Fruit fly (Drosophila melanogaster): ENCODE measurements around the gene Ciz1.

Gene Ciz1

DNA sequence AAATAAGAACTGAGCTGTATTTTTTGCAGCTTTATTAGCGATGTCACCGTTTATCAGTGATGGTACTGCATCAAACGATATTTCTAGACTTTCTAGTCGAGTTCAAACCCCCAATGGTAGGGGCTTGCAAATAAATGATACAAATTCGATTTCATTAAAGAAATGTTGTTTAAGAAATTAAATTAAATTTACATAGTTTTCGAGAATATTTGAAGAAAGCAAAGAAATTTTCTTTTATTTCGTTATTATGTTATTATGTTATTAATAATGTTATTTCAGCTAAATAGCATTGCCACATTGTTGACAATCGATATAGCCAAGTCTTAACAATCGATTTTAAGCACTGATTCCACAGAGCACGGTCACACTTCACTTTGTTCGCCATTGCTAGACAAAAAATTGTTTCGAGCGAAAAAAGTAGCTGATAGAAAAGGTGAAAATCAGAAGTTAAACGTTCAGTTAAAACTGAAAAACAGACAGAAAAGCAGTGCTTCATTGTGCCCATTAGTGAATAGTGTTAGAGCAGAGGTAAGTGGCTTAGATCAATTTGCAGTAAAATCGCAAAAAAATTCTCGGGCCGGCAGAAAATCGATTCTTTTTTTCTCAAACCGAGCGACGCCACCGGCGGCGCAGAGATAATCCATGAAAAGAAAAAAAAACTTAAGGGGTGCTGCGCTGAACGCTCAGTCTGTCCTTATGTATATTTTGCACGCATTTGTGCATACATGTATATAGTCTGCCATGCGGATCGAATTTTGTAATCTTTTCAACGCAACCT lies at the start of gene Ciz1, which contains the start of gene iPLA2-VIA:
Gene Ciz1 (plus strand): TSS at position 365 of the 778 bp plus-strand sequence.
Gene iPLA2-VIA (minus strand): TSS at position 75 of the 778 bp plus-strand sequence.
- TF ChIP-seq insv (optimal IDR thresholded peaks at IDR 0.05) (no peak), Sin3A (optimal IDR thresholded peaks at IDR 0.05) (no peak), Myc (optimal IDR thresholded peaks at IDR 0.05) (no peak)

DNA sequence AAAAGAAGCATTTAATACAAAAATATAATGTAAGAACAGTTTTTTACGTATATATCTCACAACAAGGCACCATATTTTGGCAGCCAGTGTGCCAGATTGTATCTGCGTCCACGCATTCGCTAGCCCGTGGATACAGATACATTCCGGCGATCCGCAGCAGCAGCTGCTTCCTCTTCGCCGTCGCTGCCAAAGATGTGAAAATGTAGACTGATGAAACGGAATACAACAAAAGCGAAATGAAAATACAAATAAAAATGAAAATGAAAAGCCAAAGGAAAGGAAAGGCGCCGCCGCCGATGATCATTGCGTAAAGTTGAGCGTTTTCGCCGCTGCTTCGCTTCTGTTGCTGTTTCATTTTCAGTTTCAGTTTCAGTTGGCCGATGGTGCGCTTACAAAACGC lies 48.7 kb upstream of the Ciz1 start:
- TF ChIP-seq Sin3A (optimal IDR thresholded peaks at IDR 0.05) (no peak), ttk (optimal IDR thresholded peaks at IDR 0.05) (no peak), insv (optimal IDR thresholded peaks at IDR 0.05) (no peak), Myc (optimal IDR thresholded peaks at IDR 0.05) (no peak), h (optimal IDR thresholded peaks at IDR 0.05) (no peak), psq (optimal IDR thresholded peaks at IDR 0.05) (no peak)

DNA sequence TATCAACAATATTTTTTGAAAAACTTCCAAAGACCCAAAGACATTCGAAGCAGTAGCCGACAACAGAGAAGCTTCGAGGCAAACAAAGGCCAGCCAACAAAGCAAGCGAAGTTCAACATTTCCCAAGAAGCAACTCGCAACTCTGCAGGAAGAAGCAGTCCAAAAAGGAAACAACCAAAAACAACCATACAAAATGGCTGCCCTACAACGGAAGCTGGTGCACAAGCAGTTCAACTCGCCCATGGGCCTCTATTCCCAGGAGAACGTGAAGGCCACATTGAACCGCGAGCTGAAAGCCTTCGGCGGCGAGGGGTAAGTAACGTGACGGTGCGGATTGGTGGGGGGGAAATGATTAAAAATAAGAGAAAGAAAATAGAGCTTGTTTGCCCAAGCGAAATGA lies 44.2 kb upstream of the Ciz1 start:
- TF ChIP-seq Myc (optimal IDR thresholded peaks at IDR 0.05): no peak

DNA sequence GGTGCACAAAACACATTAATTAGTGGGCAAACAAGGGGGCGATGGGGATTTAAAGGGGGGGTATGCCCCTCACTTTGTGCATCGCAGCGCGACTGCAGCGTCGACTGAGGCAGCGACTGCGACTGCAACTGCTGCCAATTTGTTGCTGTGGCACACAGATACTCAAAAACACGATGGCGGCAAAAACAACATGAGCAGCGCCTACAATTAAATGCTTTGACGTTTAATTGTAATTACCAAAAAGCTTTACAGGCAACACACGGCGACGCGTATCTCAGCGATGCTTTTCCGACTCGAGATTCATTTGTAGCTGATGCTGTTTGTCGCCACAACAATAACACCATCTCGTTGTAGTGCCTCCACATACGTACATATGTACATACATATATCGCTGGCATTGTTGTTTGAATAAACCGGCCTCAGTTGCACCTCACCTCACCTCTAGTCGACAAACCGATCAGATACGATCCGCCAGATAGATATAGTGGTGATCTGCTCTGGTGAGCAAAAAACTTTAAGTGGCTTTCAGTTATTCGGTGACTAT lies 43.2 kb upstream of the Ciz1 start:
- TF ChIP-seq insv (optimal IDR thresholded peaks at IDR 0.05) (no peak), ttk (optimal IDR thresholded peaks at IDR 0.05) (no peak), h (optimal IDR thresholded peaks at IDR 0.05) (no peak), Sin3A (optimal IDR thresholded peaks at IDR 0.05) (no peak), Myc (optimal IDR thresholded peaks at IDR 0.05) (no peak), psq (optimal IDR thresholded peaks at IDR 0.05) (no peak)

DNA sequence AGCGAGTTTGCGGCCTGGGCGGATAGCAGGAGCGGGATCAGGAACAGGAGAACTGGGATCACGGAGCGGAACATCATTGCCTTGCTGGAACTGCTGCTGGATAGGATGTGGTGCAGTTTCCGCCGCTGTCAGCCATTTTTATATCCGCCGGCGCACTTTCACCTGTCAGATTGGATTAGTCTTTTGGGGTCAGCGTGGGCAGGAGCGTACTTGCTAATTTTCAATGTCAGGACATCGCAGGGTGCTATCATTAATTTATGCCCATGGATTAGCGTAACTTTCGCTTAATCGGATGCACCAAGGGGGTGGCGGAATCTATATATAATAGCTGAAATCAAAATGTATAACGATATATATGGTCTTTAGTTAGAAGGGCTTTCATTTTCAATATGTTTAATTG lies 40.6 kb upstream of the Ciz1 start, which contains the start of gene Ilp5:
Gene Ilp5 (minus strand): TSS at position 101 of the 400 bp plus-strand sequence.
- no peak for TF ChIP-seq Myc (optimal IDR thresholded peaks at IDR 0.05)
- TF ChIP-seq insv (optimal IDR thresholded peaks at IDR 0.05): no peak
- TF ChIP-seq h (optimal IDR thresholded peaks at IDR 0.05): no peak
- no peak for TF ChIP-seq ttk (optimal IDR thresholded peaks at IDR 0.05)
- TF ChIP-seq Sin3A (optimal IDR thresholded peaks at IDR 0.05): no peak
- TF ChIP-seq psq (optimal IDR thresholded peaks at IDR 0.05): no peak

DNA sequence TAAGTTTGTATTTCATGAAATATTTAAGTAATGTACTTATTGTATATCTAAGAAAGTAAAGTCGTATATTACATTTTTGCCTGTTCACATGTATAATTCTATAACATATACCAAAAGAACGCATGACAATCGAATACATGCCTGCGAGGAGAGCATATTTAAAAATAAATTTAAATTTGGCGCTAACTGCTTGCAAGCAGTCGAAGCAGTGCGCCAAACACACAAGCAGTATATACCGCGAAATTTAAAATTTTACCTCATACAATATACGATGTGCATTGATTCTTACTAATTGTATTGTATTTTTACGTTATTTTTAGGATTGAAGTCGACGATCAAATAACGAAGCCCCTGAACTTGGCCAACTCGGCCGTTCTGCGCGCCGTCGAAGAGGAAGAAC lies 40.2 kb upstream of the Ciz1 start:
- TF ChIP-seq Sin3A (optimal IDR thresholded peaks at IDR 0.05) (no peak), psq (optimal IDR thresholded peaks at IDR 0.05) (no peak), Myc (optimal IDR thresholded peaks at IDR 0.05) (no peak), insv (optimal IDR thresholded peaks at IDR 0.05) (no peak), ttk (optimal IDR thresholded peaks at IDR 0.05) (no peak), h (optimal IDR thresholded peaks at IDR 0.05) (no peak)

DNA sequence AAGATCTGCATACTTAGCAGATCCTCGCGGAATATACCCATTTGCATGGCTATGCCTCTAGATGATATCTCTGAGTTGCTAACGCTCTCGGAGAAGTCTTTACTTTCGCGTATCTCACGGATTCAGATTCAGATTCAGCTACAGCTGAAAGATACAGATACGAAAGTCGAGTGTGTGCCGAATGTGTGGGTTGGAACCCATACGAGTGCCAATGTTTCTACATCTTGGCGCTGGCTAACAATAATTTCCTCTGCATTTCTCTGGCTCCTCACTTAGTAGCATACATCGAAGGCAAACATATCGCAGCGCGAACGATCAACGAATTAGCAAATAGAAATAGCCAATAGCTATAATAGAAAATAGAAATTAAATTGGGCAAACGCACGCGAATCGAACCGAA lies 35.3 kb upstream of the Ciz1 start:
- TF ChIP-seq ttk (optimal IDR thresholded peaks at IDR 0.05) (no peak), Myc (optimal IDR thresholded peaks at IDR 0.05) (no peak), Sin3A (optimal IDR thresholded peaks at IDR 0.05) (no peak)

DNA sequence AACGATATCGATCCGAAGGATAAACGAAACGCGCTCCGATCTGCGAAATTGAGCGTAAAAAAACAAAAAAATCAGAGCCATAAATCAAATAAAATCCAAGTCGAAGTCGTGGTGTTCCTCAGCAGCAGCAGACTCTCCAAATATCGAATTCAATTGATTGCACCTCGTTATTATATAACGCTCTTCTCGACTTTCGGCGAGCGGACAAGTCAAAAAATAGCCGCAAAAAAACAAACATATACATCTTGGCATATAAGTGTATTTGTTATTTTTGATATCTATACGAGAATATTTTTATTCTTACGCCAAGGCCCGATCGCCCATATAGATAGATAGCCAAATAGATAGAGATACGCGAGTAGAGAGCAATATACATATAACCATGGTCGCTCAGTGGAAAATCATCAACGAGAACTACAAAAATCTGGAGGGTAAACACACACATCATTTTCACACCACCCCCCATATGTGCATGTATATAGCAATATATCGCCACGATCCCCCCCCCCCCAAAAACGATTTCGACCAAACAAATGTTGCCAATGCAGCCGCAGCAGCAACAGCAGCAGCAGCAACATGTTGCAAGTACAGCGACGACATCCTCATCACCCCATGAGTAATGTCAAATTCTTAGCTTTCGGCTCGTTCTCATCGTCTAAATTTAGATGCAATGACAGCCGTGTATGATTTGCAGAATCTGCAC lies 34.6 kb upstream of the Ciz1 start:
- TF ChIP-seq Sin3A (optimal IDR thresholded peaks at IDR 0.05) (no peak), psq (optimal IDR thresholded peaks at IDR 0.05) (no peak), insv (optimal IDR thresholded peaks at IDR 0.05) (no peak), Myc (optimal IDR thresholded peaks at IDR 0.05) (no peak), h (optimal IDR thresholded peaks at IDR 0.05) (no peak), ttk (optimal IDR thresholded peaks at IDR 0.05) (no peak)

DNA sequence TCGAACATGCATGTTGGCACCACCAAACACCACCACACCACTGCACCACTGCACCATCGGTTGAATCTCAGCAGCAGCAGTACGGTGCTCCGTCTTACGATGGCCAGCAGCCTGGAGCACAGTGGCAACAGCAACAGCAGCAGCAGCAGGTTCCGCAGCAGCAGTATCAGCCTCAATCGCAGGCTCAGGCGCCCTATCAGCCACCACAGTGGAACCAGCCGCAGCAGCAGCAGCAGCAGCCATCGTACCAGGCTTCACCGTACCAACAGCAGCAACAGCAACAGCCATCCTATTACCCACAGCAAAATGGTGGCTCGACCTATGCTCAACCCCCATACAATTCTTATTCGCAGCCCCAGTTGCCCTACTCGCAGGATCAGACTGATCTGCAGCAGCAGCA lies 32.3 kb upstream of the Ciz1 start:
- TF ChIP-seq ttk (optimal IDR thresholded peaks at IDR 0.05): no peak
- no peak for TF ChIP-seq Sin3A (optimal IDR thresholded peaks at IDR 0.05)
- TF ChIP-seq psq (optimal IDR thresholded peaks at IDR 0.05): no peak
- TF ChIP-seq h (optimal IDR thresholded peaks at IDR 0.05): no peak
- TF ChIP-seq Myc (optimal IDR thresholded peaks at IDR 0.05): no peak
- TF ChIP-seq insv (optimal IDR thresholded peaks at IDR 0.05): no peak

DNA sequence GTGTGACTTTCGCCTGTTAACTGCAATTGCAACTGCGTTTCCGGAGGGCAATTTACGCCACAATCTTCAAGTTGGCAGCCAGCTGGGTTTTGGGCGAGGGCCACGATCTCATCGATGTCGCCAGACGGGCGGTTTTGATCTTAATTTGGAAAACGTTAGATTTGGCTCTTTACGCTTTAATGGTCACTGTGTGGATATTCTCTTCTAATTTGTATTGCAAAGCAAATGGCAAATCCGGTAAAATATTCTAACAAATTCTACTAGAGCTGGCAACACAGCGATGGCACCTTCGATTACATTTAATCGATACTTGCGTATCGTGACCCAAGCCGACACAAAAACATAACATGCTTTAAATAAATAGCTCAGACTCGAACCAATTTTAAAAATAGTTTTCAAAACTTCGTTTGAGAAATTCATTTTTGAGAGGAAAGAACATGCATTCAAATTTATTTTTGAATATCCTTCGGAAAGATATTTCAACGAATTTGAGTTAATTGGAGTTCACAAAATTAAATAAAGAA lies 27.9 kb upstream of the Ciz1 start, which contains the start of gene I-2:
Gene I-2 (minus strand): TSS at position 282 of the 524 bp plus-strand sequence.
- no peak for TF ChIP-seq h (optimal IDR thresholded peaks at IDR 0.05)
- TF ChIP-seq insv (optimal IDR thresholded peaks at IDR 0.05): no peak
- TF ChIP-seq Sin3A (optimal IDR thresholded peaks at IDR 0.05): no peak
- TF ChIP-seq psq (optimal IDR thresholded peaks at IDR 0.05): no peak
- TF ChIP-seq Myc (optimal IDR thresholded peaks at IDR 0.05): no peak
- TF ChIP-seq ttk (optimal IDR thresholded peaks at IDR 0.05): no peak

DNA sequence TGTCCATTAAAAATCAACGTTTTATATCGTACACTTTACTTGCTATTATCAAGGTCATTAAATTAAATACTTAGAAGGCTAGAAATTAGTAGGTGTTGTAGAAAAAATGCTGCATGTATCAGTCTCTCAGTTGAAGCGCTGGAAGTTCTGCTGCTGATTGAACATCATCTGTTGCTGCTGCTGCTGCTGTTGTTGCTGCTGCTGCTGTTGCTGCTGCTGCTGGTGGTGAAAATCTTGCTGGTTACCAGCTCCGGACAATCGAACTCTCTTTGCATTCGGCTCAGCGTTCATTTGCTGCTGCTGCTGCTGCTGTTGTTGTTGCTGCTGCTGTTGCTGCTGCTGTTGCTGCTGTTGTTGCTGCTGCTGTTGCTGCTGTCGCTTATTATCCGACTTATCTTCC lies 27.4 kb upstream of the Ciz1 start:
- TF ChIP-seq Myc (optimal IDR thresholded peaks at IDR 0.05) (no peak), Sin3A (optimal IDR thresholded peaks at IDR 0.05) (no peak), insv (optimal IDR thresholded peaks at IDR 0.05) (no peak), ttk (optimal IDR thresholded peaks at IDR 0.05) (no peak), psq (optimal IDR thresholded peaks at IDR 0.05) (no peak)

DNA sequence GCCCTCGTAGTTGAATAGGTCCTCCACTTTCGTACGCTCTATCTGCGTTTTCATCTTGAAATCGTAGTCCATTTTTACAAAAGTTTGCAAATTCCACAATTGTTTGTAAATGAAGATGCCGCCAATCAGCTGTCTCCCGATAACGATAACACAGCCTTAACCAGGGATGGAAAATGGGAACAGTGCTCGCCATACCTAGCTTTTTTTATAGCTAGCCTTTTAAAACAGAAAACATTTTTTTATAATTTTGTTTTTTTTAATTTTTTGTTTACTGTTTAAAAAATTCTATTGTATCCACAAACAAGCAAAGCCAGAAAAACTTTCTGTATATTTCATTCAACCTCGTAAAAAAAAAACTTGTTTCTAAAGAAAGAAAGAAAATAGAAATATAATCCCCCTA lies 25.9 kb upstream of the Ciz1 start, which contains the start of gene Cdk8:
Gene Cdk8 (minus strand): TSS at position 137 of the 400 bp plus-strand sequence.
- TF ChIP-seq Myc (optimal IDR thresholded peaks at IDR 0.05): no peak
- no peak for TF ChIP-seq h (optimal IDR thresholded peaks at IDR 0.05)
- TF ChIP-seq psq (optimal IDR thresholded peaks at IDR 0.05): no peak
- TF ChIP-seq ttk (optimal IDR thresholded peaks at IDR 0.05): no peak
- no peak for TF ChIP-seq Sin3A (optimal IDR thresholded peaks at IDR 0.05)
- no peak for TF ChIP-seq insv (optimal IDR thresholded peaks at IDR 0.05)
